Fruit fly (Drosophila melanogaster) whole organism, embryonic: ENCODE results near the gene CG34269.

Experiments used
- Ada2b ChIP-seq: fragments of 200-800 bp; sonication (Bioruptor generic); IDR thresholded peaks from 2 replicates; pipeline ENCODE4 v1.3.6; 2022; ENCODE audit warnings: missing biosample characterization, missing genetic modification characterization
- CG1024 ChIP-seq: fragments of 200-800 bp; sonication (Bioruptor generic); IDR thresholded peaks from 2 replicates; pipeline ENCODE4 v1.3.6; 2022; ENCODE audit warnings: missing biosample characterization, missing genetic modification characterization
- CG12236 ChIP-seq: fragments of 200-800 bp; sonication (Bioruptor generic); optimal IDR thresholded peaks from 2 replicates; lab custom pipeline; 2016; ENCODE audit warnings: missing biosample characterization, missing genetic modification characterization
- CG12769 ChIP-seq: fragments of 200-800 bp; sonication (Bioruptor generic); optimal IDR thresholded peaks from 2 replicates; lab custom pipeline; 2019; ENCODE audit warnings: missing biosample characterization, mild to moderate bottlenecking, missing genetic modification characterization, moderate library complexity
- CG1602 ChIP-seq: fragments of 200-800 bp; sonication (Bioruptor generic); optimal IDR thresholded peaks from 3 replicates; lab custom pipeline; 2016; ENCODE audit warnings: missing biosample characterization, missing genetic modification characterization
- CG17361 ChIP-seq: fragments of 200-800 bp; sonication (Bioruptor generic); IDR thresholded peaks from 3 replicates; pipeline ENCODE4 v1.3.6; 2022; ENCODE audit warnings: missing biosample characterization, missing genetic modification characterization
- CG17802 ChIP-seq: fragments of 200-800 bp; sonication (Bioruptor generic); optimal IDR thresholded peaks from 2 replicates; lab custom pipeline; 2018; ENCODE audit warnings: missing biosample characterization, mild to moderate bottlenecking, missing genetic modification characterization, moderate library complexity
- CG31365 ChIP-seq: fragments of 200-800 bp; sonication (Bioruptor generic); optimal IDR thresholded peaks from 2 replicates; lab custom pipeline; 2018; ENCODE audit warnings: missing biosample characterization, mild to moderate bottlenecking, missing genetic modification characterization
- CG34224 ChIP-seq: fragments of 200-800 bp; sonication (Bioruptor generic); IDR thresholded peaks from 3 replicates; pipeline ENCODE4 v1.3.6; 2022; ENCODE audit warnings: missing biosample characterization, missing genetic modification characterization; ENCODE audit not compliant: partially characterized antibody
- CG4424 ChIP-seq: fragments of 200-800 bp; sonication (Bioruptor generic); optimal IDR thresholded peaks from 3 replicates; lab custom pipeline; 2016; ENCODE audit warnings: missing biosample characterization, missing genetic modification characterization
- CG4820 ChIP-seq: fragments of 200-800 bp; sonication (Bioruptor generic); optimal IDR thresholded peaks from 3 replicates; lab custom pipeline; 2016; ENCODE audit warnings: missing biosample characterization, missing genetic modification characterization
- CG6254 ChIP-seq: fragments of 200-800 bp; sonication (Bioruptor generic); optimal IDR thresholded peaks from 3 replicates; lab custom pipeline; 2017; ENCODE audit warnings: mild to moderate bottlenecking, missing biosample characterization, missing genetic modification reagents, missing genetic modification characterization
- CG7786 ChIP-seq: fragments of 200-800 bp; sonication (Bioruptor generic); optimal IDR thresholded peaks from 2 replicates; lab custom pipeline; 2016; ENCODE audit warnings: missing biosample characterization, missing genetic modification characterization
- CG7928 ChIP-seq: fragments of 200-800 bp; sonication (Bioruptor generic); optimal IDR thresholded peaks from 2 replicates; lab custom pipeline; 2017; ENCODE audit warnings: missing biosample characterization, mild to moderate bottlenecking, missing genetic modification characterization
- CG8290 ChIP-seq, 3 experiments: fragments of 200-800 bp; sonication (Bioruptor generic); optimal IDR thresholded peaks; 2 replicates each; lab custom pipeline; 2016 to 2019; ENCODE audit warnings: missing biosample characterization in 3 of 3, missing genetic modification characterization in 3 of 3, mild to moderate bottlenecking in 2 of 3, moderate library complexity in 1 of 3
- Dek ChIP-seq: fragments of 200-800 bp; sonication (Bioruptor generic); optimal IDR thresholded peaks from 3 replicates; lab custom pipeline; 2019; ENCODE audit warnings: missing biosample characterization, mild to moderate bottlenecking, missing genetic modification characterization, moderate library complexity
- Fer1 ChIP-seq: fragments of 200-800 bp; sonication (Bioruptor generic); optimal IDR thresholded peaks from 2 replicates; lab custom pipeline; 2017; ENCODE audit warnings: missing biosample characterization, mild to moderate bottlenecking, missing genetic modification characterization
- Fer3 ChIP-seq: fragments of 200-800 bp; sonication (Bioruptor generic); optimal IDR thresholded peaks from 2 replicates; lab custom pipeline; 2018; ENCODE audit warnings: missing biosample characterization, mild to moderate bottlenecking, missing genetic modification characterization, moderate library complexity
- HLH54F ChIP-seq: fragments of 200-800 bp; sonication (Bioruptor generic); optimal IDR thresholded peaks from 3 replicates; lab custom pipeline; 2016; ENCODE audit warnings: missing biosample characterization, missing genetic modification characterization
- NFAT ChIP-seq: fragments of 200-800 bp; sonication (Bioruptor generic); IDR thresholded peaks from 2 replicates; pipeline ENCODE4 v1.3.6; 2022; ENCODE audit warnings: missing biosample characterization, missing genetic modification characterization
- Nf-YC ChIP-seq: fragments of 200-800 bp; optimal IDR thresholded peaks from 3 replicates; lab custom pipeline; 2019; ENCODE audit warnings: missing biosample characterization, mild to moderate bottlenecking, missing genetic modification characterization, moderate library complexity
- Ravus ChIP-seq: fragments of 200-800 bp; sonication (Bioruptor generic); IDR thresholded peaks from 2 replicates; pipeline ENCODE4 v1.3.6; 2022; ENCODE audit warnings: missing biosample characterization, missing genetic modification characterization
- Rx ChIP-seq: fragments of 200-800 bp; sonication (Bioruptor generic); IDR thresholded peaks from 2 replicates; pipeline ENCODE4 v1.3.6; 2022; ENCODE audit warnings: missing biosample characterization, missing genetic modification characterization
- Side ChIP-seq: fragments of 200-800 bp; sonication (Bioruptor generic); optimal IDR thresholded peaks from 2 replicates; lab custom pipeline; 2016; ENCODE audit warnings: missing biosample characterization, missing genetic modification characterization
- Spps ChIP-seq: fragments of 200-800 bp; sonication (Bioruptor generic); optimal IDR thresholded peaks from 2 replicates; lab custom pipeline; 2018; ENCODE audit warnings: missing biosample characterization, mild to moderate bottlenecking, missing genetic modification characterization
- Tbp ChIP-seq: fragments of >200 bp; optimal IDR thresholded peaks from 2 replicates; lab custom pipeline; 2018; ENCODE audit warnings: missing biosample characterization, missing genetic modification characterization
- abd-A ChIP-seq: fragments of 200-800 bp; sonication (Bioruptor generic); optimal IDR thresholded peaks from 3 replicates; lab custom pipeline; 2019; ENCODE audit warnings: missing biosample characterization, mild to moderate bottlenecking, missing genetic modification characterization, moderate library complexity
- az2 ChIP-seq: fragments of 200-800 bp; sonication (Bioruptor generic); optimal IDR thresholded peaks from 3 replicates; lab custom pipeline; 2016; ENCODE audit warnings: missing biosample characterization, missing genetic modification characterization
- cas ChIP-seq: fragments of 200-800 bp; sonication (Bioruptor generic); IDR thresholded peaks from 2 replicates; pipeline ENCODE4 v1.3.6; 2022; ENCODE audit warnings: missing biosample characterization, missing genetic modification characterization
- chif ChIP-seq, 2 experiments: fragments of 200-800 bp; sonication (Bioruptor generic); optimal IDR thresholded peaks; 3 replicates each; lab custom pipeline; 2016; ENCODE audit warnings: missing biosample characterization in 2 of 2, missing genetic modification characterization in 2 of 2
- chinmo ChIP-seq: fragments of 200-800 bp; sonication (Bioruptor generic); IDR thresholded peaks from 4 replicates; pipeline ENCODE4 v1.3.6; 2022; ENCODE audit warnings: missing biosample characterization, missing genetic modification characterization; ENCODE audit not compliant: partially characterized antibody
- ci ChIP-seq: fragments of 200-800 bp; sonication (Bioruptor generic); IDR thresholded peaks from 3 replicates; pipeline ENCODE4 v1.3.6; 2022; ENCODE audit warnings: missing biosample characterization, missing genetic modification characterization
- emc ChIP-seq: fragments of 200-800 bp; sonication (Bioruptor generic); optimal IDR thresholded peaks from 2 replicates; lab custom pipeline; 2016; ENCODE audit warnings: missing biosample characterization, missing genetic modification characterization
- eve ChIP-seq, 2 experiments: fragments of >200 bp; optimal IDR thresholded peaks; 2 replicates each; lab custom pipeline; 2017; ENCODE audit warnings: missing biosample characterization in 2 of 2, missing genetic modification characterization in 2 of 2
- grn ChIP-seq: fragments of 200-800 bp; sonication (Bioruptor generic); optimal IDR thresholded peaks from 3 replicates; lab custom pipeline; 2017; ENCODE audit warnings: missing biosample characterization, missing genetic modification characterization
- gsb-n ChIP-seq: fragments of 200-800 bp; sonication (Bioruptor generic); optimal IDR thresholded peaks from 3 replicates; lab custom pipeline; 2018; ENCODE audit warnings: missing biosample characterization, mild to moderate bottlenecking, missing genetic modification characterization
- h ChIP-seq: fragments of >200 bp; optimal IDR thresholded peaks from 2 replicates; lab custom pipeline; 2017
- kah ChIP-seq: fragments of 200-800 bp; sonication (Bioruptor generic); optimal IDR thresholded peaks from 2 replicates; lab custom pipeline; 2018; ENCODE audit warnings: missing biosample characterization, mild to moderate bottlenecking, missing genetic modification characterization
- klu ChIP-seq: fragments of 200-800 bp; sonication (Bioruptor generic); IDR thresholded peaks from 2 replicates; pipeline ENCODE4 v1.3.6; 2022; ENCODE audit warnings: missing biosample characterization, missing genetic modification characterization
- lilli ChIP-seq: fragments of 200-800 bp; sonication (Bioruptor generic); optimal IDR thresholded peaks from 3 replicates; lab custom pipeline; 2016; ENCODE audit warnings: missing biosample characterization, missing genetic modification characterization
- nerfin-1 ChIP-seq: fragments of 200-800 bp; sonication (Bioruptor generic); optimal IDR thresholded peaks from 3 replicates; lab custom pipeline; 2019; ENCODE audit warnings: missing biosample characterization, mild to moderate bottlenecking, missing genetic modification characterization, moderate library complexity
- org-1 ChIP-seq: fragments of 200-800 bp; sonication (Bioruptor generic); optimal IDR thresholded peaks from 2 replicates; lab custom pipeline; 2017; ENCODE audit warnings: missing biosample characterization, missing genetic modification characterization
- pan ChIP-seq, 4 experiments: fragments of >200 bp in 3 of 4; fragments of 200-800 bp in 1 of 4; sonication (Bioruptor generic) in 1 of 4; optimal IDR thresholded peaks in 3 of 4; IDR thresholded peaks in 1 of 4; 2 replicates each; pipeline versions ENCODE4 v1.3.6 to Lab custom; 2017 to 2022; ENCODE audit warnings: missing biosample characterization in 2 of 4, missing genetic modification characterization in 2 of 4, mixed read lengths in 1 of 4
- pho ChIP-seq: fragments of 200-800 bp; sonication (Bioruptor generic); optimal IDR thresholded peaks from 2 replicates; lab custom pipeline; 2016; ENCODE audit warnings: missing biosample characterization, missing genetic modification characterization
- sima ChIP-seq: fragments of 200-800 bp; sonication (Bioruptor generic); optimal IDR thresholded peaks from 2 replicates; lab custom pipeline; 2016; ENCODE audit warnings: missing biosample characterization, missing genetic modification characterization
- sisA ChIP-seq: fragments of 200-800 bp; sonication (Bioruptor generic); IDR thresholded peaks from 2 replicates; pipeline ENCODE4 v1.3.6; 2022; ENCODE audit warnings: missing biosample characterization, missing genetic modification characterization
- stwl ChIP-seq: fragments of 200-800 bp; sonication (Bioruptor generic); optimal IDR thresholded peaks from 3 replicates; lab custom pipeline; 2018; ENCODE audit warnings: missing biosample characterization, mild to moderate bottlenecking, missing genetic modification characterization, moderate library complexity
- tap ChIP-seq: fragments of 200-800 bp; optimal IDR thresholded peaks from 3 replicates; lab custom pipeline; 2019; ENCODE audit warnings: missing biosample characterization, mild to moderate bottlenecking, missing genetic modification characterization, moderate library complexity
- tio ChIP-seq: fragments of 200-800 bp; sonication (Bioruptor generic); optimal IDR thresholded peaks from 2 replicates; lab custom pipeline; 2017; ENCODE audit warnings: missing biosample characterization, missing genetic modification characterization, inconsistent platforms
- z ChIP-seq: fragments of 200-800 bp; sonication (Bioruptor generic); IDR thresholded peaks from 3 replicates; pipeline ENCODE4 v1.3.6; 2022; ENCODE audit warnings: missing biosample characterization, missing genetic modification characterization

Gene CG34269

dm6 chr3L:546819-547441 is 18.8 kb downstream of the CG34269 start (continued):
- TF ChIP-seq eve (GFP tag; optimal IDR thresholded peaks at IDR 0.05; lab: Kevin White, UChicago): peak in 1 of 2 experiments; percentile 76
- peak; percentile 78; the same call in 2 of the 3 replicates for TF ChIP-seq ci (GFP tag; lab: Robert Waterston, UW)
- TF ChIP-seq sisA (GFP tag; lab: Robert Waterston, UW): peak; percentile 77
- TF ChIP-seq pan (optimal IDR thresholded peaks at IDR 0.05; lab: Kevin White, UChicago): no peak
- peak in 1 of 2 experiments; percentile 89 for TF ChIP-seq pan (GFP tag; optimal IDR thresholded peaks at IDR 0.05 in 1 of 2, IDR thresholded peaks at IDR 0.05 in 1 of 2)
- peak; percentile 94 for TF ChIP-seq CG12769 (tag; lab: Kevin White, UChicago)
- TF ChIP-seq pho (GFP tag; lab: Kevin White, UChicago): peak; percentile 94
- no peak for TF ChIP-seq kah
- peak; percentile 68 for TF ChIP-seq Side (GFP tag; lab: Kevin White, UChicago)
- peak; percentile 66 for TF ChIP-seq CG7928 (GFP tag; lab: Kevin White, UChicago)
- no peak for TF ChIP-seq CG34224 (GFP tag; lab: Robert Waterston, UW)
- TF ChIP-seq CG17802 (tag; lab: Kevin White, UChicago): no peak
- peak; percentile 95 for TF ChIP-seq lilli
- TF ChIP-seq CG1024 (GFP tag; lab: Robert Waterston, UW): no peak
- TF ChIP-seq CG7786 (GFP tag; lab: Kevin White, UChicago): peak; percentile 94
- peak; percentile 20 for TF ChIP-seq CG1602 (GFP tag; lab: Kevin White, UChicago)
- TF ChIP-seq Tbp (GFP tag; lab: Kevin White, UChicago): no peak
- TF ChIP-seq Fer1: peak; percentile 71
- TF ChIP-seq CG31365: peak; percentile 61
- TF ChIP-seq HLH54F (GFP tag; lab: Kevin White, UChicago): peak; percentile 92
- TF ChIP-seq CG17361 (GFP tag; lab: Robert Waterston, UW): peak; percentile 64
- TF ChIP-seq CG6254 (GFP tag; lab: Kevin White, UChicago): no peak
- peak; percentile 42 to 49 for TF ChIP-seq chif (GFP tag; optimal IDR thresholded peaks at IDR 0.05; lab: Kevin White, UChicago)
- TF ChIP-seq Spps (tag; lab: Kevin White, UChicago): no peak
- no peak for TF ChIP-seq h (lab: Kevin White, UChicago)
- peak; percentile 92 for TF ChIP-seq Dek (tag; lab: Kevin White, UChicago)
- peak; percentile 98 for TF ChIP-seq NFAT
- TF ChIP-seq stwl (tag; lab: Kevin White, UChicago): no peak
- peak; percentile 15 for TF ChIP-seq Nf-YC (tag; lab: Kevin White, UChicago)
- no peak for TF ChIP-seq CG8290 (GFP tag; optimal IDR thresholded peaks at IDR 0.05; lab: Kevin White, UChicago)
- peak in 1 of 2 experiments; percentile 96 for TF ChIP-seq CG8290 (tag; optimal IDR thresholded peaks at IDR 0.05; lab: Kevin White, UChicago)
- TF ChIP-seq tio: peak; percentile 81
- peak; percentile 16 for TF ChIP-seq CG12236 (GFP tag; lab: Kevin White, UChicago)
- no peak for TF ChIP-seq tap (tag; lab: Kevin White, UChicago)
- peak; percentile 88 for TF ChIP-seq Fer3 (tag; lab: Kevin White, UChicago)
- no peak for TF ChIP-seq nerfin-1 (tag; lab: Kevin White, UChicago)
- peak; percentile 34 for TF ChIP-seq CG4424 (GFP tag; lab: Kevin White, UChicago)
- TF ChIP-seq grn (GFP tag; lab: Kevin White, UChicago): no peak
- TF ChIP-seq cas (GFP tag; lab: Robert Waterston, UW): peak; percentile 89
- TF ChIP-seq z: no peak
- peak; percentile 41; the same call in 1 of the 2 replicates for TF ChIP-seq Ravus (GFP tag; lab: Robert Waterston, UW)
- TF ChIP-seq sima (GFP tag; lab: Kevin White, UChicago): no peak
- peak; percentile 76 for TF ChIP-seq Rx (GFP tag; lab: Robert Waterston, UW)
- TF ChIP-seq org-1 (GFP tag; lab: Kevin White, UChicago): peak; percentile 73
- TF ChIP-seq az2 (GFP tag; lab: Kevin White, UChicago): peak; percentile 58
- peak; percentile 87 for TF ChIP-seq Ada2b (GFP tag; lab: Robert Waterston, UW)
- peak; percentile 62 for TF ChIP-seq abd-A
- TF ChIP-seq chinmo (GFP tag; lab: Robert Waterston, UW): peak; percentile 65; the same call in 1 of the 4 replicates
- TF ChIP-seq CG4820: no peak
- peak; percentile 11 for TF ChIP-seq emc (GFP tag; lab: Kevin White, UChicago)
- no peak for TF ChIP-seq gsb-n
- TF ChIP-seq klu (GFP tag; lab: Robert Waterston, UW): peak; percentile 82
